Fruit fly (Drosophila melanogaster) whole organism, embryonic: ENCODE measurements around the gene Cyp4d1.

Source experiments
- CG10321 ChIP-seq: fragments of 200-800 bp; sonication (Bioruptor generic); IDR thresholded peaks from 2 replicates; pipeline ENCODE4 v1.3.6; 2022; ENCODE audit warnings: missing biosample characterization, missing genetic modification characterization
- CG10543 ChIP-seq: fragments of 200-800 bp; sonication (Bioruptor generic); optimal IDR thresholded peaks from 3 replicates; lab custom pipeline; 2017; ENCODE audit warnings: missing biosample characterization, mild to moderate bottlenecking, missing genetic modification characterization, moderate library complexity
- CG10654 ChIP-seq: fragments of 200-800 bp; sonication (Bioruptor generic); optimal IDR thresholded peaks from 2 replicates; lab custom pipeline; 2016; ENCODE audit warnings: missing biosample characterization, missing genetic modification characterization
- CG11085 ChIP-seq: fragments of 200-800 bp; sonication (Bioruptor generic); IDR thresholded peaks from 2 replicates; pipeline ENCODE4 v1.3.6; 2022; ENCODE audit warnings: missing biosample characterization, missing genetic modification characterization
- CG11504 ChIP-seq: fragments of 200-800 bp; sonication (Bioruptor generic); optimal IDR thresholded peaks from 3 replicates; lab custom pipeline; 2019; ENCODE audit warnings: missing biosample characterization, mild to moderate bottlenecking, missing genetic modification characterization, moderate library complexity
- CG12942 ChIP-seq: fragments of 200-800 bp; sonication (Bioruptor generic); optimal IDR thresholded peaks from 3 replicates; lab custom pipeline; 2016; ENCODE audit warnings: missing biosample characterization, missing genetic modification characterization
- CG13624 ChIP-seq: fragments of 200-800 bp; sonication (Bioruptor generic); optimal IDR thresholded peaks from 2 replicates; lab custom pipeline; 2016; ENCODE audit warnings: missing biosample characterization, missing genetic modification characterization
- CG14965 ChIP-seq: fragments of 200-800 bp; sonication (Bioruptor generic); optimal IDR thresholded peaks from 2 replicates; lab custom pipeline; 2016; ENCODE audit warnings: missing biosample characterization, missing genetic modification characterization, borderline replicate concordance
- CG15011 ChIP-seq: fragments of 200-800 bp; sonication (Bioruptor generic); optimal IDR thresholded peaks from 3 replicates; lab custom pipeline; 2018; ENCODE audit warnings: missing biosample characterization, mild to moderate bottlenecking, missing genetic modification characterization
- CG1602 ChIP-seq: fragments of 200-800 bp; sonication (Bioruptor generic); optimal IDR thresholded peaks from 3 replicates; lab custom pipeline; 2016; ENCODE audit warnings: missing biosample characterization, missing genetic modification characterization
- CG17186 ChIP-seq: fragments of 200-800 bp; sonication (Bioruptor generic); optimal IDR thresholded peaks from 3 replicates; lab custom pipeline; 2017; ENCODE audit warnings: missing biosample characterization, missing genetic modification reagents, missing genetic modification characterization
- CG17912 ChIP-seq: fragments of 200-800 bp; sonication (Bioruptor generic); optimal IDR thresholded peaks from 2 replicates; lab custom pipeline; 2018; ENCODE audit warnings: missing biosample characterization, mild to moderate bottlenecking, missing genetic modification characterization
- CG18476 ChIP-seq: fragments of 200-800 bp; sonication (Bioruptor generic); optimal IDR thresholded peaks from 2 replicates; lab custom pipeline; 2016; ENCODE audit warnings: missing biosample characterization, mild to moderate bottlenecking, missing genetic modification characterization
- CG2678 ChIP-seq: fragments of 200-800 bp; sonication (Bioruptor generic); optimal IDR thresholded peaks from 3 replicates; lab custom pipeline; 2019; ENCODE audit warnings: missing biosample characterization, mild to moderate bottlenecking, missing genetic modification characterization, moderate library complexity
- CG3065 ChIP-seq: fragments of 200-800 bp; sonication (Bioruptor generic); optimal IDR thresholded peaks from 2 replicates; lab custom pipeline; 2016; ENCODE audit warnings: missing biosample characterization, missing genetic modification characterization
- CTCF ChIP-seq: fragments of 200-800 bp; sonication (Bioruptor generic); optimal IDR thresholded peaks from 2 replicates; lab custom pipeline; 2017; ENCODE audit warnings: missing biosample characterization, mild to moderate bottlenecking, missing genetic modification characterization, moderate library complexity
- Doc3 ChIP-seq: fragments of 200-800 bp; sonication (Bioruptor generic); IDR thresholded peaks from 3 replicates; pipeline ENCODE4 v1.3.6; 2022; ENCODE audit warnings: missing biosample characterization, missing genetic modification characterization; ENCODE audit not compliant: partially characterized antibody
- Dp ChIP-seq: fragments of 200-800 bp; sonication (Bioruptor generic); optimal IDR thresholded peaks from 2 replicates; lab custom pipeline; 2018; ENCODE audit warnings: missing biosample characterization, mild to moderate bottlenecking, missing genetic modification characterization, moderate library complexity
- Dref ChIP-seq: fragments of 200-800 bp; sonication (Bioruptor generic); IDR thresholded peaks from 2 replicates; pipeline ENCODE4 v1.3.6; 2022; ENCODE audit warnings: missing biosample characterization, missing genetic modification characterization
- Fer3 ChIP-seq: fragments of 200-800 bp; sonication (Bioruptor generic); optimal IDR thresholded peaks from 2 replicates; lab custom pipeline; 2018; ENCODE audit warnings: missing biosample characterization, mild to moderate bottlenecking, missing genetic modification characterization, moderate library complexity
- Gsc ChIP-seq: fragments of 200-800 bp; sonication (Bioruptor generic); IDR thresholded peaks from 2 replicates; pipeline ENCODE4 v1.3.6; 2022; ENCODE audit warnings: missing biosample characterization, missing genetic modification characterization
- H15 ChIP-seq: fragments of 200-800 bp; sonication (Bioruptor generic); IDR thresholded peaks from 3 replicates; pipeline ENCODE4 v1.3.6; 2022; ENCODE audit warnings: missing biosample characterization, missing genetic modification characterization
- HmgD ChIP-seq: fragments of 200-800 bp; sonication (Bioruptor generic); optimal IDR thresholded peaks from 3 replicates; lab custom pipeline; 2016; ENCODE audit warnings: missing biosample characterization, missing genetic modification characterization
- Hr51 ChIP-seq, 2 experiments: fragments of 200-800 bp; sonication (Bioruptor generic); optimal IDR thresholded peaks; 2 replicates in 1 of 2; 3 replicates in 1 of 2; lab custom pipeline; 2016 to 2018; ENCODE audit warnings: missing biosample characterization in 2 of 2, missing genetic modification characterization in 2 of 2, mild to moderate bottlenecking in 1 of 2, moderate library complexity in 1 of 2
- Max ChIP-seq: fragments of 200-800 bp; sonication (Bioruptor generic); optimal IDR thresholded peaks from 2 replicates; lab custom pipeline; 2016; ENCODE audit warnings: missing biosample characterization, mild to moderate bottlenecking, missing genetic modification characterization
- NFAT ChIP-seq: fragments of 200-800 bp; sonication (Bioruptor generic); IDR thresholded peaks from 2 replicates; pipeline ENCODE4 v1.3.6; 2022; ENCODE audit warnings: missing biosample characterization, missing genetic modification characterization
- NfI ChIP-seq: fragments of 200-800 bp; sonication (Bioruptor generic); optimal IDR thresholded peaks from 3 replicates; lab custom pipeline; 2018; ENCODE audit warnings: missing biosample characterization, mild to moderate bottlenecking, missing genetic modification characterization, moderate library complexity
- Oaz ChIP-seq: fragments of 200-800 bp; sonication (Bioruptor generic); IDR thresholded peaks from 2 replicates; pipeline ENCODE4 v1.3.6; 2022; ENCODE audit warnings: missing biosample characterization, missing genetic modification characterization
- PHDP ChIP-seq: fragments of 200-800 bp; sonication (Bioruptor generic); optimal IDR thresholded peaks from 3 replicates; lab custom pipeline; 2018; ENCODE audit warnings: missing biosample characterization, mild to moderate bottlenecking, missing genetic modification characterization, moderate library complexity
- Ptx1 ChIP-seq: fragments of 200-800 bp; sonication (Bioruptor generic); IDR thresholded peaks from 2 replicates; pipeline ENCODE4 v1.3.6; 2022; ENCODE audit warnings: missing biosample characterization, missing genetic modification characterization
- Tbp ChIP-seq: fragments of >200 bp; optimal IDR thresholded peaks from 2 replicates; lab custom pipeline; 2018; ENCODE audit warnings: missing biosample characterization, missing genetic modification characterization
- bsh ChIP-seq, 2 experiments: fragments of 200-800 bp; sonication (Bioruptor generic); optimal IDR thresholded peaks; 2 replicates each; lab custom pipeline; 2017 to 2018; ENCODE audit warnings: mild to moderate bottlenecking in 2 of 2, missing biosample characterization in 2 of 2, missing genetic modification characterization in 2 of 2, moderate library complexity in 1 of 2
- croc ChIP-seq: fragments of 200-800 bp; sonication (Bioruptor generic); conservative IDR thresholded peaks from 3 replicates; pipeline ENCODE4 v1.3.6; 2022; ENCODE audit warnings: missing biosample characterization, missing genetic modification characterization
- da ChIP-seq: fragments of 200-800 bp; sonication (Bioruptor generic); optimal IDR thresholded peaks from 2 replicates; lab custom pipeline; 2016; ENCODE audit warnings: missing biosample characterization, missing genetic modification characterization
- dysf ChIP-seq: fragments of 200-800 bp; sonication (Bioruptor generic); IDR thresholded peaks from 3 replicates; pipeline ENCODE4 v1.3.6; 2022; ENCODE audit warnings: missing biosample characterization, missing genetic modification characterization
- fd3F ChIP-seq: fragments of 200-800 bp; sonication (Bioruptor generic); optimal IDR thresholded peaks from 2 replicates; lab custom pipeline; 2018; ENCODE audit warnings: missing biosample characterization, mild to moderate bottlenecking, missing genetic modification characterization, moderate library complexity
- gsb ChIP-seq: fragments of 200-800 bp; sonication (Bioruptor generic); IDR thresholded peaks from 2 replicates; pipeline ENCODE4 v1.3.6; 2022; ENCODE audit warnings: missing biosample characterization, missing genetic modification characterization
- ham ChIP-seq: fragments of 200-800 bp; sonication (Bioruptor generic); IDR thresholded peaks from 2 replicates; pipeline ENCODE4 v1.3.6; 2022; ENCODE audit warnings: missing biosample characterization, missing genetic modification characterization
- her ChIP-seq: fragments of 200-800 bp; sonication (Bioruptor generic); optimal IDR thresholded peaks from 2 replicates; lab custom pipeline; 2016; ENCODE audit warnings: missing biosample characterization, missing genetic modification characterization
- nau ChIP-seq: fragments of 200-800 bp; sonication (Bioruptor generic); optimal IDR thresholded peaks from 3 replicates; lab custom pipeline; 2017; ENCODE audit warnings: missing biosample characterization, mild to moderate bottlenecking, missing genetic modification characterization, missing genetic modification reagents
- odd ChIP-seq: fragments of 200-800 bp; sonication (Bioruptor generic); optimal IDR thresholded peaks from 2 replicates; lab custom pipeline; 2017; ENCODE audit warnings: missing biosample characterization, mild to moderate bottlenecking, missing genetic modification characterization
- repo ChIP-seq: fragments of 200-800 bp; sonication (Bioruptor generic); optimal IDR thresholded peaks from 2 replicates; lab custom pipeline; 2016; ENCODE audit warnings: missing biosample characterization, missing genetic modification characterization
- ro ChIP-seq: fragments of 200-800 bp; sonication (Bioruptor generic); IDR thresholded peaks from 2 replicates; pipeline ENCODE4 v1.3.6; 2022; ENCODE audit warnings: missing biosample characterization, missing genetic modification characterization
- row ChIP-seq: fragments of 200-800 bp; sonication (Bioruptor generic); IDR thresholded peaks from 3 replicates; pipeline ENCODE4 v1.3.6; 2022; ENCODE audit warnings: missing biosample characterization, missing genetic modification characterization
- sisA ChIP-seq: fragments of 200-800 bp; sonication (Bioruptor generic); IDR thresholded peaks from 2 replicates; pipeline ENCODE4 v1.3.6; 2022; ENCODE audit warnings: missing biosample characterization, missing genetic modification characterization
- slbo ChIP-seq: fragments of 200-800 bp; sonication (Bioruptor generic); IDR thresholded peaks from 2 replicates; pipeline ENCODE4 v1.3.6; 2022; ENCODE audit warnings: missing biosample characterization, missing genetic modification characterization
- slou ChIP-seq: fragments of 200-800 bp; sonication (Bioruptor generic); optimal IDR thresholded peaks from 3 replicates; lab custom pipeline; 2016; ENCODE audit warnings: missing biosample characterization, missing genetic modification characterization
- tx ChIP-seq: fragments of 200-800 bp; sonication (Bioruptor generic); optimal IDR thresholded peaks from 2 replicates; lab custom pipeline; 2016; ENCODE audit warnings: missing biosample characterization, missing genetic modification characterization
- vfl ChIP-seq: fragments of 200-800 bp; sonication (Bioruptor generic); optimal IDR thresholded peaks from 2 replicates; lab custom pipeline; 2016; ENCODE audit warnings: missing biosample characterization, missing genetic modification characterization
- zfh1 ChIP-seq: fragments of 200-800 bp; sonication (Bioruptor generic); IDR thresholded peaks from 3 replicates; pipeline ENCODE4 v1.3.6; 2022; ENCODE audit warnings: missing biosample characterization, missing genetic modification characterization

Cyp4d1 gene

DNA sequence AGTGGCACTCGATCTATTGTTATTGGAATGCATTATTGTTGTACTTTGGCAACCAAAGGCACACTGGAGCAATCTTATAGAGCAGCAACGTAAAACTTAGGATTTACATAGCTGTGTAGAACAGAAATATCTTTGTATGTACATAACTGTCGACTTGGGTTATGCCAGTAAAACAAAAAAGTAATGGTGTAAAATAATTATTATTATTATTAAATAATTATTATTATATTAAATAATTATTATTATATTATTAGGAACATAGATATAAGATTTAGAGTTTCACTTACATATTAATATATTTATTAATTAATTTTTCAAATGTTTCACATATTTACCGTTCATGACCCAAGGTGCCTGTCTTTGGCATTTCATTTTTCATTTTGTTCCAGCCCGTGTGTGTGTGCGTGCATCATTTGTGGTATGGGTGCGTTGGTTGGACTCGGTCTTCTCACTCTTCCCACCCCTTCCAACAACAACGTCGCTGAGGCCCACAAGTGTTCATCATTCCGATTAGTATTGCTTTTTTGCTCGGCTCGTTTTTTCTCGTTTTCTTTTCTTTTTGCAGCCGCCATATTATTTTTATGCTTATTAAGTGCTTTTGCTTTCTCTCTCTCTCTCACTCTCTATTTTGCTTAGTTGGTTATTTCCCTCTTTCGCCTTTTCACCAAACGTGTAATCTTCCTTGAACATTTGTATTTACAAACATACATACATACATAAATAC, 37.9 kb downstream of the Cyp4d1 start (continued):
- TF ChIP-seq ro (GFP tag; lab: Robert Waterston, UW): peak; percentile 90
- TF ChIP-seq NFAT: peak; percentile 87
- TF ChIP-seq Fer3 (tag; lab: Kevin White, UChicago): peak; percentile 94
- peak; percentile 98 for TF ChIP-seq NfI (GFP tag; lab: Kevin White, UChicago)
- TF ChIP-seq repo (GFP tag; lab: Kevin White, UChicago): peak; percentile 67
- peak; percentile 90 for TF ChIP-seq slou (GFP tag; lab: Kevin White, UChicago)
- TF ChIP-seq gsb: peak; percentile 75
- peak; percentile 72 for TF ChIP-seq Oaz (GFP tag; lab: Robert Waterston, UW)
- peak; percentile 80 to 96 for TF ChIP-seq bsh (GFP tag; optimal IDR thresholded peaks at IDR 0.05; lab: Kevin White, UChicago)
- no peak for TF ChIP-seq da (GFP tag; lab: Kevin White, UChicago)
- TF ChIP-seq CTCF (GFP tag; lab: Kevin White, UChicago): peak; percentile 70
- TF ChIP-seq CG11504 (tag; lab: Kevin White, UChicago): peak; percentile 98
- peak; percentile 90 for TF ChIP-seq H15 (GFP tag; lab: Robert Waterston, UW)
- peak; percentile 93 for TF ChIP-seq sisA
- TF ChIP-seq Tbp (GFP tag; lab: Kevin White, UChicago): no peak
- peak; percentile 85 for TF ChIP-seq CG11085 (GFP tag; lab: Robert Waterston, UW)
- TF ChIP-seq her (GFP tag; lab: Kevin White, UChicago): peak; percentile 69
- no peak for TF ChIP-seq HmgD (GFP tag; lab: Kevin White, UChicago)
- TF ChIP-seq nau: peak; percentile 69
- TF ChIP-seq dysf (GFP tag; lab: Robert Waterston, UW): peak; percentile 96
- TF ChIP-seq CG15011 (GFP tag; lab: Kevin White, UChicago): peak; percentile 77
- TF ChIP-seq CG3065: peak; percentile 89
- peak; percentile 68 for TF ChIP-seq vfl (GFP tag; lab: Kevin White, UChicago)
- peak; percentile 86 to 98 for TF ChIP-seq Hr51 (GFP tag; optimal IDR thresholded peaks at IDR 0.05; lab: Kevin White, UChicago)
- peak; percentile 99 for TF ChIP-seq CG2678 (tag; lab: Kevin White, UChicago)
- TF ChIP-seq odd (GFP tag; lab: Kevin White, UChicago): peak; percentile 98
- TF ChIP-seq PHDP (tag; lab: Kevin White, UChicago): peak; percentile 96
- TF ChIP-seq row (GFP tag; lab: Robert Waterston, UW): peak; percentile 95
- peak; percentile 4 for TF ChIP-seq Dp
- TF ChIP-seq CG17186 (GFP tag; lab: Kevin White, UChicago): peak; percentile 50
- TF ChIP-seq CG12942 (GFP tag; lab: Kevin White, UChicago): peak; percentile 93
- peak; percentile 95 for TF ChIP-seq Ptx1
- peak; percentile 36; the same call in 1 of the 2 replicates for TF ChIP-seq Dref (GFP tag; lab: Robert Waterston, UW)
- TF ChIP-seq Max: peak; percentile 85
- peak; percentile 90 for TF ChIP-seq CG18476
- TF ChIP-seq Doc3 (GFP tag; lab: Robert Waterston, UW): no peak
- peak; percentile 95 for TF ChIP-seq CG1602 (GFP tag; lab: Kevin White, UChicago)
- TF ChIP-seq fd3F (GFP tag; lab: Kevin White, UChicago): peak; percentile 94
- peak; percentile 15 for TF ChIP-seq CG14965
- TF ChIP-seq zfh1 (GFP tag; lab: Robert Waterston, UW): peak; percentile 92
- TF ChIP-seq CG10654 (GFP tag; lab: Kevin White, UChicago): peak; percentile 96
- peak; percentile 77 for TF ChIP-seq tx (GFP tag; lab: Kevin White, UChicago)
- peak; percentile 94 for TF ChIP-seq croc (GFP tag; lab: Robert Waterston, UW)
- TF ChIP-seq CG10543 (GFP tag; lab: Kevin White, UChicago): peak; percentile 99
- peak; percentile 93 for TF ChIP-seq CG17912 (GFP tag; lab: Kevin White, UChicago)
- peak; percentile 85 for TF ChIP-seq Gsc
- TF ChIP-seq CG13624 (GFP tag; lab: Kevin White, UChicago): peak; percentile 54
- TF ChIP-seq ham (GFP tag; lab: Robert Waterston, UW): peak; percentile 71
- TF ChIP-seq slbo (GFP tag; lab: Robert Waterston, UW): peak; percentile 95
- TF ChIP-seq CG10321 (GFP tag; lab: Robert Waterston, UW): peak; percentile 59; the same call in 1 of the 2 replicates
